Worm (Caenorhabditis elegans) whole organism, midembryonic: ENCODE data around the gene Y69A2AR.31.

Experiments
- T22C8.4 ChIP-seq: fragments of 200-800 bp; sonication (Bioruptor generic); IDR thresholded peaks from 2 replicates; pipeline ENCODE4 v1.3.6; 2022; ENCODE audit warnings: missing genetic modification characterization, missing compliant biosample characterization
- flt-1 ChIP-seq: fragments of 200-800 bp; sonication (Bioruptor generic); IDR thresholded peaks from 2 replicates; pipeline ENCODE4 v1.3.6; 2022; ENCODE audit warnings: missing genetic modification characterization, missing compliant biosample characterization
- klf-2 ChIP-seq: fragments of 200-800 bp; sonication (Bioruptor generic); conservative IDR thresholded peaks from 2 replicates; pipeline ENCODE4 v1.3.6; 2022; ENCODE audit warnings: missing genetic modification reagents, missing genetic modification characterization, missing compliant biosample characterization
- med-1 ChIP-seq: sonication (generic microtip); optimal IDR thresholded peaks from 2 replicates; lab custom pipeline; 2017; ENCODE audit warnings: missing genetic modification characterization, mild to moderate bottlenecking, missing compliant biosample characterization, antibody characterized with exemption, missing genetic modification reagents; ENCODE audit not compliant: insufficient read depth
- ref-1 ChIP-seq: fragments of 200-800 bp; sonication (Bioruptor generic); conservative IDR thresholded peaks from 2 replicates; pipeline ENCODE4 v1.3.6; 2022; ENCODE audit warnings: missing genetic modification reagents, missing genetic modification characterization, missing compliant biosample characterization

- TF ChIP-seq flt-1 (no peak), klf-2 (GFP tag; lab: Robert Waterston, UW) (no peak), med-1 (GFP tag; lab: Kevin White, UChicago) (no peak), ref-1 (GFP tag; lab: Robert Waterston, UW) (no peak), T22C8.4 (GFP tag; lab: Robert Waterston, UW) (no peak)
These were observed 60.2 kb downstream of the Y69A2AR.31 start for ce11 chrIV:2603556-2604021.
